ENCODE assay signal across 7 worm cellular contexts in the genomic region with DNA sequence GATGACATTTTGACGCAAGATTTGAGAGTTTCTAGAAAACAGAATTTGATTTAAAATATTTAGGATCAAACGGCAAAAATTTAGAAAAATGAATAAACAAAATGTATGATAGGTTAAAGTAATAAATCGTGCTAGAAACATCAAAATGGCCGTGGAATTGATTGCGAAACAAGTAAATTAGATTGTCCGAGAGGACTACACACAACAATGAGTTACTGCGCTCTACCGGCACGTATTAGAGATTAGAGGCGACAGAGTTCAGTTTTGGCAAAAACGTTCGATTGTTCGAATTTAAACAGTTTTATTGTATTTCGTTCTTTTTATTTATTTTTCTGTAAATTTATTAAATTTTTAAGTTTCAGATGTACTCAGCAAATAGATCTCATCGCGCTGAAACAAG.
A peak's percentile ranks its signal among the peaks of the same experiment; 100 is the strongest.
TF ChIP-seq lines count a peak whose summit lies in the region.

A gene (minus strand): TSS at position 33 of the 400 bp plus-strand sequence.
A gene (plus strand): TSS at position 363 of the 400 bp plus-strand sequence.

TF ChIP-seq in whole organism, L1 larva, 84 proteins besides CTCF, POLR2A, EP300 and RAD21 (continues in another document):
- TF ChIP-seq unc-86 (tag; optimal IDR thresholded peaks at IDR 0.05; lab: Kevin White, UChicago) (peak; percentile 8), ceh-8 (GFP tag; optimal IDR thresholded peaks at IDR 0.05; lab: Kevin White, UChicago) (no peak), rnt-1 (tag; optimal IDR thresholded peaks at IDR 0.05; lab: Kevin White, UChicago) (peak; percentile 66), dsc-1 (tag; optimal IDR thresholded peaks at IDR 0.05; lab: Kevin White, UChicago) (peak; percentile 60), mdl-1 (tag; optimal IDR thresholded peaks at IDR 0.05; lab: Kevin White, UChicago) (peak in 1 of 2 experiments; percentile 21), F16B12.6 (tag; optimal IDR thresholded peaks at IDR 0.05; lab: Kevin White, UChicago) (peak; percentile 45), lin-35 (GFP tag; optimal IDR thresholded peaks at IDR 0.05; lab: Kevin White, UChicago) (peak; percentile 73 to 75), ceh-88 (GFP tag; IDR thresholded peaks at IDR 0.05; lab: Robert Waterston, UW) (no peak), alr-1 (tag; optimal IDR thresholded peaks at IDR 0.05; lab: Kevin White, UChicago; ENCODE audit: borderline replicate concordance) (no peak), zag-1 (tag; optimal IDR thresholded peaks at IDR 0.05; lab: Kevin White, UChicago) (no peak), lin-39 (tag; optimal IDR thresholded peaks at IDR 0.05; lab: Kevin White, UChicago) (no peak), nhr-90 (tag; optimal IDR thresholded peaks at IDR 0.05; lab: Kevin White, UChicago; ENCODE audit: poor library complexity) (peak; percentile 31)

TF ChIP-seq in whole organism, L2 larva, 48 proteins besides CTCF, POLR2A, EP300 and RAD21 (continues in another document):
- TF ChIP-seq C34F6.9 (tag; optimal IDR thresholded peaks at IDR 0.05; lab: Kevin White, UChicago) (peak; percentile 85), ama-1 (optimal IDR thresholded peaks at IDR 0.05; lab: Kevin White, UChicago) (no peak), mab-5 (tag; optimal IDR thresholded peaks at IDR 0.05; lab: Kevin White, UChicago) (no peak), elt-1 (tag; optimal IDR thresholded peaks at IDR 0.05; lab: Kevin White, UChicago) (no peak), lin-13 (GFP tag; optimal IDR thresholded peaks at IDR 0.05; lab: Kevin White, UChicago) (peak; percentile 41), blmp-1 (tag; optimal IDR thresholded peaks at IDR 0.05; lab: Kevin White, UChicago; ENCODE audit: insufficient read depth) (no peak), crh-2 (tag; optimal IDR thresholded peaks at IDR 0.05; lab: Kevin White, UChicago) (peak; percentile 54), lin-39 (tag; optimal IDR thresholded peaks at IDR 0.05; lab: Kevin White, UChicago) (no peak), sma-9 (GFP tag; optimal IDR thresholded peaks at IDR 0.05; lab: Kevin White, UChicago) (peak; percentile 58), sma-9 (tag; optimal IDR thresholded peaks at IDR 0.05; lab: Kevin White, UChicago) (no peak), sem-4 (tag; optimal IDR thresholded peaks at IDR 0.05; lab: Kevin White, UChicago) (no peak), sma-3 (GFP tag; optimal IDR thresholded peaks at IDR 0.05; lab: Kevin White, UChicago) (peak; percentile 39), skn-1 (tag; optimal IDR thresholded peaks at IDR 0.05; lab: Kevin White, UChicago) (no peak)

TF ChIP-seq in whole organism, L3 larva, 47 proteins besides CTCF, POLR2A, EP300 and RAD21 (continues in another document):
- TF ChIP-seq aly-2 (tag; optimal IDR thresholded peaks at IDR 0.05; lab: Kevin White, UChicago) (no peak), nhr-23 (tag; optimal IDR thresholded peaks at IDR 0.05; lab: Kevin White, UChicago) (peak; percentile 59), pha-4 (tag; optimal IDR thresholded peaks at IDR 0.05; lab: Kevin White, UChicago) (peak; percentile 82), egl-5 (tag; optimal IDR thresholded peaks at IDR 0.05; lab: Kevin White, UChicago) (no peak), elt-1 (tag; optimal IDR thresholded peaks at IDR 0.05; lab: Kevin White, UChicago) (no peak), ztf-11 (tag; optimal IDR thresholded peaks at IDR 0.05; lab: Kevin White, UChicago) (no peak), ceh-16 (tag; optimal IDR thresholded peaks at IDR 0.05; lab: Kevin White, UChicago) (no peak), pqm-1 (tag; optimal IDR thresholded peaks at IDR 0.05; lab: Kevin White, UChicago) (peak; percentile 21), ceh-9 (tag; optimal IDR thresholded peaks at IDR 0.05; lab: Kevin White, UChicago) (no peak), daf-12 (tag; optimal IDR thresholded peaks at IDR 0.05; lab: Kevin White, UChicago) (no peak), mml-1 (tag; optimal IDR thresholded peaks at IDR 0.05; lab: Kevin White, UChicago) (no peak), ceh-82 (tag; optimal IDR thresholded peaks at IDR 0.05; lab: Kevin White, UChicago) (no peak), ceh-28 (tag; optimal IDR thresholded peaks at IDR 0.05; lab: Kevin White, UChicago) (no peak)

TF ChIP-seq in whole organism, L4 larva, 104 proteins besides CTCF, POLR2A, EP300 and RAD21 (continues in another document):
- TF ChIP-seq dve-1 (tag; optimal IDR thresholded peaks at IDR 0.05; lab: Kevin White, UChicago; ENCODE audit: insufficient read depth) (peak; percentile 37), mep-1 (tag; optimal IDR thresholded peaks at IDR 0.05; lab: Kevin White, UChicago) (peak; percentile 38), dpl-1 (GFP tag; optimal IDR thresholded peaks at IDR 0.05; lab: Kevin White, UChicago) (peak; percentile 65), R02D3.7 (tag; optimal IDR thresholded peaks at IDR 0.05; lab: Kevin White, UChicago) (no peak), hif-1 (tag; optimal IDR thresholded peaks at IDR 0.05; lab: Kevin White, UChicago) (peak in 1 of 2 experiments; percentile 28), aha-1 (tag; lab: Kevin White, UChicago) (peak; percentile 9), zfp-3 (GFP tag; conservative IDR thresholded peaks at IDR 0.05; lab: Robert Waterston, UW) (no peak), tra-1 (GFP tag; IDR thresholded peaks at IDR 0.05; lab: Robert Waterston, UW) (no peak), lsy-2 (tag; optimal IDR thresholded peaks at IDR 0.05; lab: Kevin White, UChicago) (peak in 1 of 2 experiments; percentile 84), nhr-237 (tag; optimal IDR thresholded peaks at IDR 0.05; lab: Kevin White, UChicago) (no peak), T20F7.1 (GFP tag; optimal IDR thresholded peaks at IDR 0.05; lab: Kevin White, UChicago) (peak; percentile 23), nhr-6 (tag; optimal IDR thresholded peaks at IDR 0.05; lab: Kevin White, UChicago) (peak; percentile 12), zip-11 (GFP tag; IDR thresholded peaks at IDR 0.05; lab: Robert Waterston, UW) (no peak)

TF ChIP-seq in whole organism, late embryonic, 69 proteins besides CTCF, POLR2A, EP300 and RAD21:
- TF ChIP-seq ceh-48 (tag; optimal IDR thresholded peaks at IDR 0.05; lab: Kevin White, UChicago) (no peak), unc-42 (tag; optimal IDR thresholded peaks at IDR 0.05; lab: Kevin White, UChicago) (peak; percentile 26), tbx-2 (tag; optimal IDR thresholded peaks at IDR 0.05; lab: Kevin White, UChicago) (no peak), ztf-16 (tag; optimal IDR thresholded peaks at IDR 0.05; lab: Kevin White, UChicago) (no peak)

TF ChIP-seq in whole organism, mixed stage, embryonic, 35 proteins besides CTCF, POLR2A, EP300 and RAD21:
- TF ChIP-seq blmp-1 (tag; optimal IDR thresholded peaks at IDR 0.05; lab: Kevin White, UChicago): no peak
- peak; percentile 1 for TF ChIP-seq pha-4 (tag; optimal IDR thresholded peaks at IDR 0.05; lab: Kevin White, UChicago)
- TF ChIP-seq nhr-2 (tag; optimal IDR thresholded peaks at IDR 0.05; lab: Kevin White, UChicago): no peak
- TF ChIP-seq lin-13 (tag; optimal IDR thresholded peaks at IDR 0.05; lab: Kevin White, UChicago): peak; percentile 9
- peak; percentile 72 for TF ChIP-seq ces-1 (GFP tag; optimal IDR thresholded peaks at IDR 0.05; lab: Kevin White, UChicago)
- TF ChIP-seq cnd-1 (tag; optimal IDR thresholded peaks at IDR 0.05; lab: Kevin White, UChicago): no peak
- TF ChIP-seq unc-39 (tag; optimal IDR thresholded peaks at IDR 0.05; lab: Kevin White, UChicago): no peak
- peak; percentile 4 for TF ChIP-seq mep-1 (tag; optimal IDR thresholded peaks at IDR 0.05; lab: Kevin White, UChicago)

TF ChIP-seq in whole organism, young adult, 124 proteins besides CTCF, POLR2A, EP300 and RAD21:
- TF ChIP-seq cebp-1 (GFP tag; IDR thresholded peaks at IDR 0.05; lab: Robert Waterston, UW): peak; percentile 79
- TF ChIP-seq cebp-1 (tag; optimal IDR thresholded peaks at IDR 0.05; lab: Kevin White, UChicago): peak; percentile 96
- peak; percentile 60; the same call in 1 of the 2 replicates for TF ChIP-seq madf-6 (GFP tag; IDR thresholded peaks at IDR 0.05; lab: Robert Waterston, UW)
- TF ChIP-seq hmg-1.2 (GFP tag; IDR thresholded peaks at IDR 0.05; lab: Robert Waterston, UW): peak; percentile 94
- no peak for TF ChIP-seq Y67H2A.10 (GFP tag; conservative IDR thresholded peaks at IDR 0.05; lab: Robert Waterston, UW)
- peak; percentile 24 for TF ChIP-seq lsl-1 (GFP tag; optimal IDR thresholded peaks at IDR 0.05; lab: Kevin White, UChicago)
- 0 out of 2 replicates have a peak, but pooled peaks have one; percentile 19 for TF ChIP-seq D2030.7 (GFP tag; IDR thresholded peaks at IDR 0.05; lab: Robert Waterston, UW)
- no peak for TF ChIP-seq ztf-18 (tag; optimal IDR thresholded peaks at IDR 0.05; lab: Kevin White, UChicago)
- peak; percentile 82 for TF ChIP-seq mcd-1 (GFP tag; IDR thresholded peaks at IDR 0.05; lab: Robert Waterston, UW)
- TF ChIP-seq bed-2 (GFP tag; IDR thresholded peaks at IDR 0.05; lab: Robert Waterston, UW): no peak
- TF ChIP-seq madf-8 (GFP tag; conservative IDR thresholded peaks at IDR 0.05; lab: Robert Waterston, UW): 0 out of 2 replicates have a peak, but pooled peaks have one; percentile 13
- TF ChIP-seq F33H1.4 (GFP tag; IDR thresholded peaks at IDR 0.05; lab: Robert Waterston, UW): peak; percentile 32; the same call in 1 of the 2 replicates
- peak; percentile 19 for TF ChIP-seq ZK185.1 (tag; optimal IDR thresholded peaks at IDR 0.05; lab: Kevin White, UChicago; ENCODE audit: poor library complexity, severe bottlenecking)
- TF ChIP-seq lin-54 (GFP tag; optimal IDR thresholded peaks at IDR 0.05; lab: Kevin White, UChicago): no peak
- TF ChIP-seq snpc-4 (GFP tag; optimal IDR thresholded peaks at IDR 0.05; lab: Kevin White, UChicago): no peak
- peak in 1 of 4 experiments; percentile 37 for TF ChIP-seq snpc-4 (tag; optimal IDR thresholded peaks at IDR 0.05; lab: Kevin White, UChicago)
- peak in 1 of 3 experiments; percentile 6 for TF ChIP-seq lin-35 (GFP tag; optimal IDR thresholded peaks at IDR 0.05; lab: Kevin White, UChicago)
